Worm (Caenorhabditis elegans) whole organism, L4 larva: Measurements from ENCODE around the gene nuo-3.

Source experiments
- F44E2.7 ChIP-seq: fragments of 200-800 bp; sonication (Bioruptor generic); IDR thresholded peaks from 2 replicates; pipeline ENCODE4 v2.1.2; 2022; ENCODE audit warnings: missing genetic modification characterization, missing compliant biosample characterization
- ama-1 ChIP-seq: fragments of 150-350 bp; optimal IDR thresholded peaks from 2 replicates; lab custom pipeline; 2014; ENCODE audit warnings: inconsistent platforms, mixed read lengths
- dmd-8 ChIP-seq: fragments of 200-800 bp; sonication (Bioruptor generic); IDR thresholded peaks from 2 replicates; pipeline ENCODE4 v1.3.6; 2022; ENCODE audit warnings: missing genetic modification characterization, missing compliant biosample characterization
- dmd-9 ChIP-seq: fragments of 200-800 bp; sonication (Bioruptor generic); IDR thresholded peaks from 2 replicates; pipeline ENCODE4 v1.3.6; 2022; ENCODE audit warnings: missing genetic modification reagents, missing genetic modification characterization, missing compliant biosample characterization
- dpl-1 ChIP-seq: fragments of 150-350 bp; optimal IDR thresholded peaks from 2 replicates; lab custom pipeline; 2014; ENCODE audit warnings: missing biosample characterization, missing genetic modification reagents, missing genetic modification characterization
- egl-27 ChIP-seq: sonication (generic microtip); optimal IDR thresholded peaks from 3 replicates; lab custom pipeline; 2017; ENCODE audit warnings: missing biosample characterization, missing genetic modification reagents, missing genetic modification characterization
- lin-13 ChIP-seq: fragments of 150-350 bp; optimal IDR thresholded peaks from 2 replicates; lab custom pipeline; 2014; ENCODE audit warnings: missing biosample characterization, missing genetic modification reagents, missing genetic modification characterization
- mdt-29 ChIP-seq: fragments of 200-800 bp; sonication (Bioruptor generic); IDR thresholded peaks from 2 replicates; pipeline ENCODE4 v1.3.6; 2022; ENCODE audit warnings: missing genetic modification reagents, missing genetic modification characterization, missing compliant biosample characterization
- set-16 ChIP-seq: fragments of 200-800 bp; sonication (Bioruptor generic); IDR thresholded peaks from 2 replicates; pipeline ENCODE4 v1.3.6; 2022; ENCODE audit warnings: missing genetic modification reagents, missing genetic modification characterization, missing compliant biosample characterization
- tag-97 ChIP-seq: fragments of 200-800 bp; sonication (Bioruptor generic); IDR thresholded peaks from 2 replicates; pipeline ENCODE4 v1.3.6; 2022; ENCODE audit warnings: missing genetic modification characterization, missing compliant biosample characterization
- unc-62 ChIP-seq, 3 experiments: fragments of 150-350 bp in 1 of 3; sonication (generic microtip); optimal IDR thresholded peaks in 2 of 3; peaks in 1 of 3; 1 replicate in 1 of 3; 2 replicates in 2 of 3; lab custom pipeline; 2014 to 2017; ENCODE audit warnings: missing biosample characterization in 3 of 3, missing genetic modification characterization in 3 of 3, missing genetic modification reagents in 3 of 3, missing genotype in 1 of 3

- TF ChIP-seq unc-62 (GFP tag; optimal IDR thresholded peaks at IDR 0.05 in 1 of 2; lab: Kevin White, UChicago): no peak
- no peak for TF ChIP-seq unc-62 (tag; optimal IDR thresholded peaks at IDR 0.05; lab: Kevin White, UChicago)
- no peak for TF ChIP-seq dmd-9 (GFP tag; lab: Robert Waterston, UW)
- TF ChIP-seq dpl-1 (GFP tag; lab: Kevin White, UChicago): no peak
- TF ChIP-seq lin-13 (GFP tag; lab: Kevin White, UChicago): no peak
- TF ChIP-seq set-16: no peak
- TF ChIP-seq mdt-29 (GFP tag; lab: Robert Waterston, UW): no peak
- TF ChIP-seq ama-1 (lab: Kevin White, UChicago): no peak
- TF ChIP-seq F44E2.7 (GFP tag; lab: Robert Waterston, UW): no peak
- no peak for TF ChIP-seq tag-97 (GFP tag; lab: Robert Waterston, UW)
- no peak for TF ChIP-seq egl-27 (tag; lab: Kevin White, UChicago)
- no peak for TF ChIP-seq dmd-8 (GFP tag; lab: Robert Waterston, UW)
These were observed 3.6 kb upstream of the nuo-3 start for ce11 chrIV:14800931-14801330.
